Worm (Caenorhabditis elegans): ENCODE measurements around the gene ntp-1.
A peak's percentile ranks its signal among the peaks of the same experiment; 100 is the strongest.

DNA sequence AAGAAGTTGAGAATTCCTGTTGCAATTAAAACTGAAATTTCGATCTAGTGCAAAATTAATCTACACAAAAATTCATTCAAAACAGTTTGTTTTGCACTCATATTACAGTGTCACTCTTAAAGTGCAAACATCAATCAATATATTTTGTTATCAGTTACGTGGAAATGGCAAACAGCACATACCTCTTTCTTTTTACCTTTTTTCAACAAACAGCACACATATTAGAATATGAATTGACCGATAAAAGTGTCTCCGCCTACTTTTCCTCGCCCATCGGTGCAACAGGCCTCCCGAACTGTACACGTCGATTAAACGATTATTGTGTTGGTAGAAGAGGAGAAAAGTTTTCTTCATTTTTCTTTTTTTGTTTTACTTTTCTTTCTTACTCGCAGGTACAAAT, 46.6 kb upstream of the ntp-1 start:
- TF ChIP-seq dox-1 (GFP tag; IDR thresholded peaks at IDR 0.05) (no peak), ets-4 (GFP tag; optimal IDR thresholded peaks at IDR 0.05) (peak; percentile 26), ceh-79 (tag; optimal IDR thresholded peaks at IDR 0.05) (no peak), aptf-2 (GFP tag; conservative IDR thresholded peaks at IDR 0.05) (no peak), lsl-1 (GFP tag; optimal IDR thresholded peaks at IDR 0.05) (no peak)
